Worm (Caenorhabditis elegans): ENCODE results near the gene F47C12.7.

F47C12.7 gene

DNA sequence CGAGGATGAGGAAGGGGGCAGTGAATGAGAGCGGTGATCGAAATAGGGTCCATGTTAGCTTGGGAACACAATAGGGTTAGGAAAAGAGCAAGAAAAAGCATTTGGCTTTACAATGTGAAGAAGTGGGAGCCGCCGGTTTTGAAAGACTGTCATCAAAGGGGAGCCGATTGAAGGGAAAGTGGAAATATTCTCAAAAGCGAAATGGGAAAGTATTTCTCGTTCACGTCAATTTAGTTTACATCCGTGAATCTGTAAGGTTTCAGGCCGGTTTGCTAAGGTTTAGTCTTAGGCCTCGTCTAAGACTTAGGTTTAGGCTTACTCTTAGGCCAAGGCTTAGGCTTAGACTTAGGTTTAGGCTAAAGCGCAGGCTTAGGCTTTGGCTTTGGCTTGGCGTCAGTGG, at the start of gene F47C12.7:
Gene F47C12.7 (minus strand): TSS at position 101 of the 400 bp plus-strand sequence.
- TF ChIP-seq aha-1 (tag) (peak; percentile 28), nhr-48 (tag; optimal IDR thresholded peaks at IDR 0.05) (no peak)

DNA sequence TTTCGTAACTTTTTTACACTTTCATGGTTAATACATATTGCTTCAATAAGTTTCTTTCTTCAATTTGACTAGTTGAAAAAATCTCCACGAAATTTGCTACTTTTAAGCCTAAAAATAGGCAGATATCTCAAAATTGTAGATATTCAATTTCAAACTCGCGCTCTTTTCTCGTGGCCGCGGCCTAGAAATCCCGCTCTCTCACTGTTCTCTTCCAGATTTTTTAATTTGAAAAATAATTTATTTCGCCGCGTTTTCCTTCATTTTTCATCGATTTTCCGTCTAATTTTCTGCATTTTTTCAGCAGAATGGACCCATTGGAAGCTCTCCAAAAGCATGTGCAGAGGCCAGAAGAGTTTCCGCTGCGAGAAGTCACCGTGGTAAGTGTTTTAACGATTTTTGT, 47.0 kb upstream of the F47C12.7 start, which contains the start of gene cdc-73:
Gene cdc-73 (plus strand): TSS at position 302 of the 400 bp plus-strand sequence.
- no peak for TF ChIP-seq F44E2.7 (GFP tag; IDR thresholded peaks at IDR 0.05)
- TF ChIP-seq dpl-1 (GFP tag; optimal IDR thresholded peaks at IDR 0.05), result peak; percentile 91
- TF ChIP-seq nhr-25 (tag; optimal IDR thresholded peaks at IDR 0.05; ENCODE audit: borderline replicate concordance, insufficient read depth), result no peak
- TF ChIP-seq spr-3 (GFP tag; optimal IDR thresholded peaks at IDR 0.05), result no peak
- no peak for TF ChIP-seq rbr-2 (tag; optimal IDR thresholded peaks at IDR 0.05)
- no peak for TF ChIP-seq madf-9 (GFP tag; conservative IDR thresholded peaks at IDR 0.05)
- TF ChIP-seq hmg-1.1 (GFP tag; IDR thresholded peaks at IDR 0.05), result 0 out of 2 replicates have a peak, but pooled peaks have one; percentile 21
- TF ChIP-seq duxl-1 (tag; optimal IDR thresholded peaks at IDR 0.05; ENCODE audit: poor library complexity), result peak; percentile 21
- no peak for TF ChIP-seq jun-1 (tag; optimal IDR thresholded peaks at IDR 0.05)
- TF ChIP-seq hif-1 (tag; optimal IDR thresholded peaks at IDR 0.05), result peak in 1 of 2 experiments; percentile 70
- TF ChIP-seq nhr-6 (tag; optimal IDR thresholded peaks at IDR 0.05), result peak; percentile 5
- peak; percentile 96 for TF ChIP-seq mes-2 (tag; optimal IDR thresholded peaks at IDR 0.05; ENCODE audit: poor library complexity, severe bottlenecking)
- TF ChIP-seq lsy-2 (tag; optimal IDR thresholded peaks at IDR 0.05), result peak in 1 of 2 experiments; percentile 56
- TF ChIP-seq unc-130 (GFP tag; optimal IDR thresholded peaks at IDR 0.05), result peak; percentile 79
- peak; percentile 45 for TF ChIP-seq lin-38 (GFP tag; IDR thresholded peaks at IDR 0.05)
- TF ChIP-seq zip-2 (tag; optimal IDR thresholded peaks at IDR 0.05), result no peak

DNA sequence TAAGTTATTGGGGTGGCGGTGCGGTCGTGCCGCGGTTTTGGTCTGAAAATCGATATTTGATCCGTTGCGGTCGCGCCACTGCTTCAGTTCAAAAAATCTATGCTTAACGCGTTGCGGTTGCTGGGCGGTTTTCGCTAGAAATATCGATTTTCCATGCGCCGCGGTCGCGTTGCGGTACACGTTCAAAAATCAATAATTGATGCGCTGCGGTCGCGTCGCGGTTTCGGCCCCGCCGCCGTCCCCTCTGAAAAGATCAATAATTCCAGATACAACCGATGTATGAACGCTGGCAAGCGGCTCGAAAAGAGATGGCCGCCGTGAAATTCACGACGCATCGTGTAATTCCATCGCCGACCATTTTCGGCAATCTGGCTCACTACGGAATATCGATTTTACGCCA, 45.7 kb upstream of the F47C12.7 start:
- TF ChIP-seq gei-8 (GFP tag; optimal IDR thresholded peaks at IDR 0.05) (no peak), daf-12 (tag; optimal IDR thresholded peaks at IDR 0.05) (no peak), D1046.2 (GFP tag; IDR thresholded peaks at IDR 0.05) (no peak), daf-19 (GFP tag; conservative IDR thresholded peaks at IDR 0.05) (no peak), unc-130 (GFP tag; optimal IDR thresholded peaks at IDR 0.05) (no peak), attf-4 (tag; optimal IDR thresholded peaks at IDR 0.05) (no peak), nhr-237 (tag; optimal IDR thresholded peaks at IDR 0.05) (no peak), nhr-42 (GFP tag; IDR thresholded peaks at IDR 0.05) (no peak), ceh-62 (tag; optimal IDR thresholded peaks at IDR 0.05) (no peak), php-3 (GFP tag; IDR thresholded peaks at IDR 0.05) (no peak), ama-1 (optimal IDR thresholded peaks at IDR 0.05) (no peak), spr-3 (GFP tag; optimal IDR thresholded peaks at IDR 0.05) (no peak), ceh-28 (tag; optimal IDR thresholded peaks at IDR 0.05) (peak; percentile 61), egl-27 (tag; optimal IDR thresholded peaks at IDR 0.05) (no peak), set-16 (GFP tag; IDR thresholded peaks at IDR 0.05) (peak; percentile 23; the same call in 1 of the 2 replicates), dve-1 (tag; optimal IDR thresholded peaks at IDR 0.05; ENCODE audit: insufficient read depth) (no peak), nhr-6 (tag; optimal IDR thresholded peaks at IDR 0.05) (no peak)

DNA sequence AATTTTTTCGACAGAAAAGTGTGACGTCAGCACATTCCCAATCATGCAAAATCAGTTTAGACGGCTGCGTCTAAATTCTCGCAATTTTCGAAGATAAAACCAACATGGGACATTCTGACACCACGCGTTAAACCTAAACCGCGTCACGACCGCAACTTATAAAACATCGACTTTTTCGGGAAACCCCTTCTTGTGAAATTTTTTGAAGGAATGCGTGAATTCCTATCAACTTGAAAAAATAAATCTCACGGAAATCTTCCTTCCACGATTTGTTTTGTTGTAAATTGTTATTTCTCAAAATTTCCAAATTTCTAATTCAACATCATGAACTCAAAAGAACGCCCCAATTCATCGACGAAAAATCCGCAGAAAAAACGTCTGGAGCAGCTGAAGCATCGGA, 44.7 kb upstream of the F47C12.7 start, which contains the start of gene F35F11.2:
Gene F35F11.2 (plus strand): TSS at position 301 of the 400 bp plus-strand sequence.
- no peak for TF ChIP-seq tra-1 (GFP tag; IDR thresholded peaks at IDR 0.05)
- TF ChIP-seq dmd-6 (GFP tag; IDR thresholded peaks at IDR 0.05), result no peak
- no peak for TF ChIP-seq hlh-30 (tag; optimal IDR thresholded peaks at IDR 0.05; ENCODE audit: insufficient read depth)
- TF ChIP-seq hmg-1.1 (GFP tag; IDR thresholded peaks at IDR 0.05), result no peak
- no peak for TF ChIP-seq ceh-62 (tag; optimal IDR thresholded peaks at IDR 0.05)
- no peak for TF ChIP-seq lin-38 (GFP tag; IDR thresholded peaks at IDR 0.05)
- no peak for TF ChIP-seq egl-43 (GFP tag; IDR thresholded peaks at IDR 0.05)
- no peak for TF ChIP-seq lin-1 (GFP tag; IDR thresholded peaks at IDR 0.05)
- TF ChIP-seq lim-7 (GFP tag; IDR thresholded peaks at IDR 0.05), result no peak
- TF ChIP-seq skn-1 (tag; optimal IDR thresholded peaks at IDR 0.05), result no peak
- TF ChIP-seq aly-2 (tag; optimal IDR thresholded peaks at IDR 0.05), result no peak
- TF ChIP-seq cey-2 (tag; optimal IDR thresholded peaks at IDR 0.05; ENCODE audit: borderline replicate concordance, insufficient read depth), result no peak
- no peak for TF ChIP-seq aha-1 (tag)
- TF ChIP-seq nhr-25 (tag; optimal IDR thresholded peaks at IDR 0.05; ENCODE audit: borderline replicate concordance, insufficient read depth), result no peak
- no peak for TF ChIP-seq daf-16 (GFP tag; optimal IDR thresholded peaks at IDR 0.05)
- no peak for TF ChIP-seq daf-16 (tag; optimal IDR thresholded peaks at IDR 0.05)
- TF ChIP-seq fkh-10 (GFP tag; optimal IDR thresholded peaks at IDR 0.05), result no peak
- no peak for TF ChIP-seq Y105C5A.15 (GFP tag; IDR thresholded peaks at IDR 0.05)
- TF ChIP-seq dpl-1 (GFP tag; optimal IDR thresholded peaks at IDR 0.05), result no peak
- no peak for TF ChIP-seq zag-1 (tag; optimal IDR thresholded peaks at IDR 0.05)

Data from whole organism, L4 larva.